Worm (Caenorhabditis elegans): ENCODE results near the gene C02H6.3.

- TF ChIP-seq ama-1 (optimal IDR thresholded peaks at IDR 0.05) (no peak), ets-7 (tag; optimal IDR thresholded peaks at IDR 0.05) (no peak), ceh-13 (GFP tag; optimal IDR thresholded peaks at IDR 0.05) (no peak), flt-1 (GFP tag; IDR thresholded peaks at IDR 0.05) (no peak), tbx-11 (GFP tag; IDR thresholded peaks at IDR 0.05) (no peak), scrt-1 (GFP tag; IDR thresholded peaks at IDR 0.05) (no peak), pes-1 (GFP tag; IDR thresholded peaks at IDR 0.05) (no peak), F13C5.2 (tag; optimal IDR thresholded peaks at IDR 0.05) (no peak), hmbx-1 (tag; optimal IDR thresholded peaks at IDR 0.05) (no peak), hmg-4 (GFP tag; optimal IDR thresholded peaks at IDR 0.05) (no peak)
These were observed 47.8 kb downstream of the C02H6.3 start, which contains the start of gene srh-187 for ce11 chrV:7339831-7340230.

Measured in whole organism, early embryonic.